Fruit fly (Drosophila melanogaster) whole organism, embryonic: ENCODE measurements around the gene CG11267.

Experiments
- ATbp ChIP-seq: fragments of 200-800 bp; sonication (Bioruptor generic); optimal IDR thresholded peaks from 2 replicates; lab custom pipeline; 2017; ENCODE audit warnings: missing biosample characterization, mild to moderate bottlenecking, missing genetic modification characterization, missing genetic modification reagents
- Abd-B ChIP-seq: fragments of 200-800 bp; sonication (Bioruptor generic); optimal IDR thresholded peaks from 2 replicates; lab custom pipeline; 2018; ENCODE audit warnings: missing biosample characterization, mild to moderate bottlenecking, missing genetic modification characterization, moderate library complexity
- CG12744 ChIP-seq: fragments of 200-800 bp; sonication (Bioruptor generic); optimal IDR thresholded peaks from 2 replicates; lab custom pipeline; 2016; ENCODE audit warnings: missing biosample characterization, missing genetic modification characterization
- CG13287 ChIP-seq: fragments of 200-800 bp; sonication (Bioruptor generic); IDR thresholded peaks from 2 replicates; pipeline ENCODE4 v1.3.6; 2022; ENCODE audit warnings: missing biosample characterization, missing genetic modification characterization; ENCODE audit not compliant: partially characterized antibody
- CG13624 ChIP-seq: fragments of 200-800 bp; sonication (Bioruptor generic); optimal IDR thresholded peaks from 2 replicates; lab custom pipeline; 2016; ENCODE audit warnings: missing biosample characterization, missing genetic modification characterization
- CG14050 ChIP-seq: fragments of 200-800 bp; sonication (Bioruptor generic); IDR thresholded peaks from 3 replicates; pipeline ENCODE4 v1.3.6; 2022; ENCODE audit warnings: missing biosample characterization, missing genetic modification characterization
- CG16815 ChIP-seq: fragments of 200-800 bp; sonication (Bioruptor generic); optimal IDR thresholded peaks from 3 replicates; lab custom pipeline; 2017; ENCODE audit warnings: missing biosample characterization, mild to moderate bottlenecking, missing genetic modification characterization
- CG17359 ChIP-seq: fragments of 200-800 bp; sonication (Bioruptor generic); optimal IDR thresholded peaks from 3 replicates; lab custom pipeline; 2018; ENCODE audit warnings: missing biosample characterization, mild to moderate bottlenecking, missing genetic modification characterization, moderate library complexity
- CG2199 ChIP-seq: fragments of 200-800 bp; sonication (Bioruptor generic); IDR thresholded peaks from 3 replicates; pipeline ENCODE4 v1.3.6; 2022; ENCODE audit warnings: missing biosample characterization, missing genetic modification characterization
- CG30403 ChIP-seq: fragments of 200-800 bp; sonication (Bioruptor generic); optimal IDR thresholded peaks from 3 replicates; lab custom pipeline; 2016; ENCODE audit warnings: missing biosample characterization, missing genetic modification characterization
- CG34422 ChIP-seq: fragments of 200-800 bp; sonication (Bioruptor generic); IDR thresholded peaks from 3 replicates; pipeline ENCODE4 v1.3.6; 2022; ENCODE audit warnings: missing biosample characterization, missing genetic modification characterization
- CG3726 ChIP-seq: fragments of 200-800 bp; sonication (Bioruptor generic); IDR thresholded peaks from 3 replicates; pipeline ENCODE4, ENCODE4 v1.3.6; 2022; ENCODE audit warnings: missing biosample characterization, missing genetic modification characterization
- CG4282 ChIP-seq: fragments of 200-800 bp; sonication (Bioruptor generic); optimal IDR thresholded peaks from 2 replicates; lab custom pipeline; 2016; ENCODE audit warnings: missing biosample characterization, missing genetic modification characterization
- CG5180 ChIP-seq: fragments of 200-800 bp; sonication (Bioruptor generic); optimal IDR thresholded peaks from 3 replicates; lab custom pipeline; 2017; ENCODE audit warnings: missing biosample characterization, missing genetic modification characterization, mild to moderate bottlenecking, moderate library complexity, missing genetic modification reagents
- CG6791 ChIP-seq: fragments of 200-800 bp; sonication (Bioruptor generic); IDR thresholded peaks from 3 replicates; pipeline ENCODE4 v1.3.6; 2022; ENCODE audit warnings: missing biosample characterization, missing genetic modification characterization; ENCODE audit not compliant: partially characterized antibody
- CG7271 ChIP-seq: fragments of 200-800 bp; sonication (Bioruptor generic); optimal IDR thresholded peaks from 2 replicates; lab custom pipeline; 2018; ENCODE audit warnings: missing biosample characterization, mild to moderate bottlenecking, missing genetic modification characterization, moderate library complexity
- CG7357 ChIP-seq: fragments of 200-800 bp; sonication (Bioruptor generic); IDR thresholded peaks from 3 replicates; pipeline ENCODE4 v1.3.6; 2022; ENCODE audit warnings: missing biosample characterization, missing genetic modification characterization
- CG9215 ChIP-seq: fragments of 200-800 bp; sonication (Bioruptor generic); IDR thresholded peaks from 2 replicates; pipeline ENCODE4 v1.3.6; 2022; ENCODE audit warnings: missing biosample characterization, missing genetic modification characterization
- CG9797 ChIP-seq: fragments of 200-800 bp; sonication (Bioruptor generic); optimal IDR thresholded peaks from 3 replicates; lab custom pipeline; 2018; ENCODE audit warnings: missing biosample characterization, mild to moderate bottlenecking, missing genetic modification characterization
- CG9817 ChIP-seq: fragments of 200-800 bp; sonication (Bioruptor generic); optimal IDR thresholded peaks from 2 replicates; lab custom pipeline; 2018; ENCODE audit warnings: missing biosample characterization, mild to moderate bottlenecking, missing genetic modification characterization, moderate library complexity
- Dll ChIP-seq: fragments of 200-800 bp; sonication (Bioruptor generic); IDR thresholded peaks from 4 replicates; pipeline ENCODE4 v1.3.6; 2022; ENCODE audit warnings: missing biosample characterization, missing genetic modification characterization; ENCODE audit not compliant: partially characterized antibody
- Elba2 ChIP-seq: fragments of 200-800 bp; sonication (Bioruptor generic); optimal IDR thresholded peaks from 3 replicates; lab custom pipeline; 2016; ENCODE audit warnings: missing biosample characterization, missing genetic modification characterization
- HHEX ChIP-seq: fragments of 200-800 bp; sonication (Bioruptor generic); optimal IDR thresholded peaks from 3 replicates; lab custom pipeline; 2017; ENCODE audit warnings: missing biosample characterization, mild to moderate bottlenecking, missing genetic modification characterization, missing genetic modification reagents
- HLH4C ChIP-seq: fragments of 200-800 bp; sonication (Bioruptor generic); IDR thresholded peaks from 3 replicates; pipeline ENCODE4 v1.3.6; 2022; ENCODE audit warnings: missing biosample characterization, missing genetic modification characterization; ENCODE audit not compliant: partially characterized antibody
- HmgD ChIP-seq: fragments of 200-800 bp; sonication (Bioruptor generic); optimal IDR thresholded peaks from 3 replicates; lab custom pipeline; 2016; ENCODE audit warnings: missing biosample characterization, missing genetic modification characterization
- HmgZ ChIP-seq: fragments of 200-800 bp; sonication (Bioruptor generic); optimal IDR thresholded peaks from 2 replicates; lab custom pipeline; 2018; ENCODE audit warnings: missing biosample characterization, mild to moderate bottlenecking, missing genetic modification characterization
- Hr51 ChIP-seq, 2 experiments: fragments of 200-800 bp; sonication (Bioruptor generic); optimal IDR thresholded peaks; 2 replicates in 1 of 2; 3 replicates in 1 of 2; lab custom pipeline; 2016 to 2018; ENCODE audit warnings: missing biosample characterization in 2 of 2, missing genetic modification characterization in 2 of 2, mild to moderate bottlenecking in 1 of 2, moderate library complexity in 1 of 2
- MESR4 ChIP-seq: fragments of 200-800 bp; sonication (Bioruptor generic); optimal IDR thresholded peaks from 2 replicates; lab custom pipeline; 2018; ENCODE audit warnings: missing biosample characterization, mild to moderate bottlenecking, missing genetic modification characterization, moderate library complexity
- Oaz ChIP-seq: fragments of 200-800 bp; sonication (Bioruptor generic); IDR thresholded peaks from 2 replicates; pipeline ENCODE4 v1.3.6; 2022; ENCODE audit warnings: missing biosample characterization, missing genetic modification characterization
- Opbp ChIP-seq: fragments of 200-800 bp; sonication (Bioruptor generic); IDR thresholded peaks from 3 replicates; pipeline ENCODE4 v1.3.6; 2022; ENCODE audit warnings: missing biosample characterization, missing genetic modification characterization; ENCODE audit not compliant: partially characterized antibody
- Optix ChIP-seq: fragments of 200-800 bp; sonication (Bioruptor generic); IDR thresholded peaks from 3 replicates; pipeline ENCODE4 v1.3.6; 2022; ENCODE audit warnings: missing biosample characterization, missing genetic modification characterization
- Ravus ChIP-seq: fragments of 200-800 bp; sonication (Bioruptor generic); IDR thresholded peaks from 2 replicates; pipeline ENCODE4 v1.3.6; 2022; ENCODE audit warnings: missing biosample characterization, missing genetic modification characterization
- Sox100B ChIP-seq: fragments of 200-800 bp; sonication (Bioruptor generic); optimal IDR thresholded peaks from 3 replicates; lab custom pipeline; 2018; ENCODE audit warnings: missing biosample characterization, mild to moderate bottlenecking, missing genetic modification characterization
- Taf1 ChIP-seq: fragments of 200-800 bp; sonication (Bioruptor generic); IDR thresholded peaks from 2 replicates; pipeline ENCODE4 v1.3.6; 2022; ENCODE audit warnings: missing biosample characterization, missing genetic modification characterization
- az2 ChIP-seq: fragments of 200-800 bp; sonication (Bioruptor generic); optimal IDR thresholded peaks from 3 replicates; lab custom pipeline; 2016; ENCODE audit warnings: missing biosample characterization, missing genetic modification characterization
- crc ChIP-seq: fragments of 200-800 bp; sonication (Bioruptor generic); optimal IDR thresholded peaks from 2 replicates; lab custom pipeline; 2016; ENCODE audit warnings: missing biosample characterization, missing genetic modification characterization
- dmrt11E ChIP-seq: fragments of 200-800 bp; sonication (Bioruptor generic); optimal IDR thresholded peaks from 3 replicates; lab custom pipeline; 2018; ENCODE audit warnings: missing biosample characterization, mild to moderate bottlenecking, missing genetic modification characterization, moderate library complexity
- ken ChIP-seq: fragments of 200-800 bp; sonication (Bioruptor generic); IDR thresholded peaks from 3 replicates; pipeline ENCODE4 v1.3.6; 2022; ENCODE audit warnings: missing biosample characterization, missing genetic modification characterization
- kni ChIP-seq: fragments of 200-800 bp; sonication (Bioruptor generic); optimal IDR thresholded peaks from 3 replicates; lab custom pipeline; 2017; ENCODE audit warnings: mild to moderate bottlenecking, missing biosample characterization, missing genetic modification reagents, missing genetic modification characterization
- lov ChIP-seq, 2 experiments: fragments of 200-800 bp in 1 of 2; fragments of >200 bp in 1 of 2; sonication (Bioruptor generic) in 1 of 2; IDR thresholded peaks in 1 of 2; optimal IDR thresholded peaks in 1 of 2; 2 replicates in 1 of 2; 3 replicates in 1 of 2; pipeline versions ENCODE4 v1.3.6 to Lab custom; 2017 to 2022; ENCODE audit warnings: missing biosample characterization in 1 of 2, missing genetic modification characterization in 1 of 2
- mirr ChIP-seq: fragments of 200-800 bp; sonication (Bioruptor generic); optimal IDR thresholded peaks from 3 replicates; lab custom pipeline; 2018; ENCODE audit warnings: missing biosample characterization, mild to moderate bottlenecking, missing genetic modification characterization
- oc ChIP-seq: fragments of 200-800 bp; sonication (Bioruptor generic); optimal IDR thresholded peaks from 2 replicates; lab custom pipeline; 2018; ENCODE audit warnings: missing biosample characterization, mild to moderate bottlenecking, missing genetic modification characterization, moderate library complexity
- p53 ChIP-seq: fragments of 200-800 bp; sonication (Bioruptor generic); optimal IDR thresholded peaks from 2 replicates; lab custom pipeline; 2016; ENCODE audit warnings: missing biosample characterization, missing genetic modification characterization
- pan ChIP-seq, 4 experiments: fragments of >200 bp in 3 of 4; fragments of 200-800 bp in 1 of 4; sonication (Bioruptor generic) in 1 of 4; optimal IDR thresholded peaks in 3 of 4; IDR thresholded peaks in 1 of 4; 2 replicates each; pipeline versions ENCODE4 v1.3.6 to Lab custom; 2017 to 2022; ENCODE audit warnings: missing biosample characterization in 2 of 4, missing genetic modification characterization in 2 of 4, mixed read lengths in 1 of 4
- salm ChIP-seq: fragments of 200-800 bp; sonication (Bioruptor generic); optimal IDR thresholded peaks from 2 replicates; lab custom pipeline; 2018; ENCODE audit warnings: missing biosample characterization, mild to moderate bottlenecking, missing genetic modification characterization
- shn ChIP-seq: fragments of 200-800 bp; sonication (Bioruptor generic); optimal IDR thresholded peaks from 3 replicates; lab custom pipeline; 2016; ENCODE audit warnings: missing biosample characterization, missing genetic modification characterization
- ssp ChIP-seq: fragments of 200-800 bp; sonication (Bioruptor generic); IDR thresholded peaks from 2 replicates; pipeline ENCODE4 v1.3.6; 2022; ENCODE audit warnings: missing biosample characterization, missing genetic modification characterization
- stwl ChIP-seq: fragments of 200-800 bp; sonication (Bioruptor generic); optimal IDR thresholded peaks from 3 replicates; lab custom pipeline; 2018; ENCODE audit warnings: missing biosample characterization, mild to moderate bottlenecking, missing genetic modification characterization, moderate library complexity
- tup ChIP-seq: fragments of 200-800 bp; sonication (Bioruptor generic); optimal IDR thresholded peaks from 2 replicates; lab custom pipeline; 2016; ENCODE audit warnings: missing biosample characterization, mild to moderate bottlenecking, missing genetic modification characterization, moderate library complexity

CG11267 gene

dm6 chr3L:13027333-13027732, 11.5 kb downstream of the CG11267 start (continued):
- TF ChIP-seq CG13287 (GFP tag; lab: Robert Waterston, UW): 0 out of 2 replicates have a peak, but pooled peaks have one; percentile 14
- TF ChIP-seq Opbp (GFP tag; lab: Robert Waterston, UW): no peak
- TF ChIP-seq tup (GFP tag; lab: Kevin White, UChicago): no peak
- no peak for TF ChIP-seq ken (GFP tag; lab: Robert Waterston, UW)
- no peak for TF ChIP-seq lov (optimal IDR thresholded peaks at IDR 0.05; lab: Kevin White, UChicago)
- no peak for TF ChIP-seq lov (GFP tag; IDR thresholded peaks at IDR 0.05; lab: Robert Waterston, UW)
- TF ChIP-seq CG12744 (GFP tag; lab: Kevin White, UChicago): no peak
- TF ChIP-seq MESR4: no peak
- TF ChIP-seq Dll (GFP tag; lab: Robert Waterston, UW): 0 out of 4 replicates have a peak, but pooled peaks have one; percentile 36
- TF ChIP-seq CG9797 (GFP tag; lab: Kevin White, UChicago): no peak
- no peak for TF ChIP-seq Sox100B (GFP tag; lab: Kevin White, UChicago)
- no peak for TF ChIP-seq HmgD (GFP tag; lab: Kevin White, UChicago)
- no peak for TF ChIP-seq HmgZ (tag; lab: Kevin White, UChicago)
- no peak for TF ChIP-seq CG7271
- no peak for TF ChIP-seq HHEX (GFP tag; lab: Kevin White, UChicago)
- no peak for TF ChIP-seq salm (tag; lab: Kevin White, UChicago)
- peak; percentile 15 for TF ChIP-seq kni (GFP tag; lab: Kevin White, UChicago)
- TF ChIP-seq CG9215 (GFP tag; lab: Robert Waterston, UW): no peak
- no peak for TF ChIP-seq Hr51 (GFP tag; optimal IDR thresholded peaks at IDR 0.05; lab: Kevin White, UChicago)
- no peak for TF ChIP-seq CG14050 (GFP tag; lab: Robert Waterston, UW)
- no peak for TF ChIP-seq pan (optimal IDR thresholded peaks at IDR 0.05; lab: Kevin White, UChicago)
- no peak for TF ChIP-seq pan (GFP tag; optimal IDR thresholded peaks at IDR 0.05 in 1 of 2, IDR thresholded peaks at IDR 0.05 in 1 of 2)
- TF ChIP-seq dmrt11E: no peak
- TF ChIP-seq CG13624 (GFP tag; lab: Kevin White, UChicago): no peak
- TF ChIP-seq p53 (GFP tag; lab: Kevin White, UChicago): no peak
- TF ChIP-seq ATbp (GFP tag; lab: Kevin White, UChicago): no peak
- TF ChIP-seq Oaz (GFP tag; lab: Robert Waterston, UW): no peak
- TF ChIP-seq oc (tag; lab: Kevin White, UChicago): no peak
- no peak for TF ChIP-seq CG4282
- TF ChIP-seq CG30403: no peak
- TF ChIP-seq HLH4C (GFP tag; lab: Robert Waterston, UW): 0 out of 3 replicates have a peak, but pooled peaks have one; percentile 10
- TF ChIP-seq ssp (GFP tag; lab: Robert Waterston, UW): no peak
- no peak for TF ChIP-seq CG2199
- TF ChIP-seq az2 (GFP tag; lab: Kevin White, UChicago): no peak
- no peak for TF ChIP-seq CG17359
- TF ChIP-seq crc (GFP tag; lab: Kevin White, UChicago): no peak
- no peak for TF ChIP-seq CG6791 (GFP tag; lab: Robert Waterston, UW)
- TF ChIP-seq CG16815 (GFP tag; lab: Kevin White, UChicago): no peak
- TF ChIP-seq Elba2: no peak
- no peak for TF ChIP-seq Abd-B
- no peak for TF ChIP-seq mirr (GFP tag; lab: Kevin White, UChicago)
- TF ChIP-seq Ravus (GFP tag; lab: Robert Waterston, UW): no peak
- TF ChIP-seq CG5180: no peak
- TF ChIP-seq Optix (GFP tag; lab: Robert Waterston, UW): no peak
- no peak for TF ChIP-seq CG9817 (tag; lab: Kevin White, UChicago)
- no peak for TF ChIP-seq CG34422 (GFP tag; lab: Robert Waterston, UW)
- peak; percentile 67 for TF ChIP-seq stwl (tag; lab: Kevin White, UChicago)
- no peak for TF ChIP-seq Taf1 (GFP tag; lab: Robert Waterston, UW)
- no peak for TF ChIP-seq CG3726 (GFP tag; lab: Robert Waterston, UW)
- TF ChIP-seq CG7357 (GFP tag; lab: Robert Waterston, UW): no peak
- no peak for TF ChIP-seq shn (GFP tag; lab: Kevin White, UChicago)
